Worm (Caenorhabditis elegans) whole organism, midembryonic: Measurements from ENCODE around the gene W09G12.7.

Experiments used
- T22C8.4 ChIP-seq: fragments of 200-800 bp; sonication (Bioruptor generic); IDR thresholded peaks from 2 replicates; pipeline ENCODE4 v1.3.6; 2022; ENCODE audit warnings: missing genetic modification characterization, missing compliant biosample characterization
- cog-1 ChIP-seq: sonication (generic microtip); optimal IDR thresholded peaks from 2 replicates; lab custom pipeline; 2016; ENCODE audit warnings: missing genetic modification characterization, missing compliant biosample characterization
- flt-1 ChIP-seq: fragments of 200-800 bp; sonication (Bioruptor generic); IDR thresholded peaks from 2 replicates; pipeline ENCODE4 v1.3.6; 2022; ENCODE audit warnings: missing genetic modification characterization, missing compliant biosample characterization
- klf-2 ChIP-seq: fragments of 200-800 bp; sonication (Bioruptor generic); conservative IDR thresholded peaks from 2 replicates; pipeline ENCODE4 v1.3.6; 2022; ENCODE audit warnings: missing genetic modification reagents, missing genetic modification characterization, missing compliant biosample characterization
- med-1 ChIP-seq: sonication (generic microtip); optimal IDR thresholded peaks from 2 replicates; lab custom pipeline; 2017; ENCODE audit warnings: missing genetic modification characterization, mild to moderate bottlenecking, missing compliant biosample characterization, antibody characterized with exemption, missing genetic modification reagents; ENCODE audit not compliant: insufficient read depth
- ref-1 ChIP-seq: fragments of 200-800 bp; sonication (Bioruptor generic); conservative IDR thresholded peaks from 2 replicates; pipeline ENCODE4 v1.3.6; 2022; ENCODE audit warnings: missing genetic modification reagents, missing genetic modification characterization, missing compliant biosample characterization
- tab-1 ChIP-seq: fragments of 200-800 bp; sonication (Bioruptor generic); IDR thresholded peaks from 2 replicates; pipeline ENCODE4 v1.3.6; 2022; ENCODE audit warnings: missing genetic modification characterization, missing compliant biosample characterization
- ztf-23 ChIP-seq: fragments of 200-800 bp; sonication (Bioruptor generic); IDR thresholded peaks from 2 replicates; pipeline ENCODE4 v1.3.6; 2022; ENCODE audit warnings: missing genetic modification reagents, missing genetic modification characterization, missing compliant biosample characterization
- ztf-29 ChIP-seq: fragments of 200-800 bp; sonication (Bioruptor generic); IDR thresholded peaks from 2 replicates; pipeline ENCODE4 v1.3.6; 2022; ENCODE audit warnings: missing genetic modification reagents, missing genetic modification characterization, missing compliant biosample characterization

Gene W09G12.7

ce11 chrIV:1255632-1256031, 26.8 kb downstream of the W09G12.7 start, which contains the start of gene clec-167:
clec-167 (minus strand) TSS chrIV:1255732.
- TF ChIP-seq tab-1 (GFP tag; lab: Robert Waterston, UW), result no peak
- no peak for TF ChIP-seq ztf-23 (GFP tag; lab: Robert Waterston, UW)
- TF ChIP-seq klf-2 (GFP tag; lab: Robert Waterston, UW), result no peak
- TF ChIP-seq flt-1 (GFP tag; lab: Robert Waterston, UW), result no peak
- no peak for TF ChIP-seq med-1 (GFP tag; lab: Kevin White, UChicago)
- TF ChIP-seq cog-1, result no peak
- TF ChIP-seq T22C8.4 (GFP tag; lab: Robert Waterston, UW), result no peak
- no peak for TF ChIP-seq ztf-29 (GFP tag; lab: Robert Waterston, UW)
- TF ChIP-seq ref-1 (GFP tag; lab: Robert Waterston, UW), result no peak

- TF ChIP-seq ztf-29 (GFP tag; lab: Robert Waterston, UW) (no peak), klf-2 (GFP tag; lab: Robert Waterston, UW) (no peak)
Measured at ce11 chrIV:1256723-1257122, 27.8 kb downstream of the W09G12.7 start, which contains the start of gene clec-168. clec-168 (plus strand) TSS chrIV:1256969.

DNA sequence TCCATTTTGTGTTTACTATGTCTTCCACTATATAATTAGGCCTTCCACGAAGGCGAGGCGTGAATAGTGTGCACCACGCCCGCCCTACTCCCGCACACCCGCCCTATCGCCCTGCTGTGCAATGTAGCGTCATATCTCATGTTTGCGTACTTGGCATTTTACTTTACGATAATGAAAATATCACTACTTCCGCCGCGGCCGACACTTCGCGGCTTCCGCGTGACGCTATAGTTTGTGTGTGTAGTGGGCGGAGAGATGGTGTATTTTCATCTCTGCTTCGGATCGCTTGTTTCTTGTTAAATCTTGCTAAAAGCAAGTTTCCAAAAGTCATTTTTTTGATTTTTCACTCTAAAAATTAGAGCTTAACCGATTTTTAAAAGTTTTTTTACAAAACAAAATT, 31.6 kb downstream of the W09G12.7 start:
- TF ChIP-seq ztf-23 (GFP tag; lab: Robert Waterston, UW) (no peak), ztf-29 (GFP tag; lab: Robert Waterston, UW) (no peak), flt-1 (GFP tag; lab: Robert Waterston, UW) (no peak), T22C8.4 (GFP tag; lab: Robert Waterston, UW) (no peak), med-1 (GFP tag; lab: Kevin White, UChicago) (no peak), klf-2 (GFP tag; lab: Robert Waterston, UW) (no peak), cog-1 (no peak), tab-1 (GFP tag; lab: Robert Waterston, UW) (no peak), ref-1 (GFP tag; lab: Robert Waterston, UW) (no peak)

DNA sequence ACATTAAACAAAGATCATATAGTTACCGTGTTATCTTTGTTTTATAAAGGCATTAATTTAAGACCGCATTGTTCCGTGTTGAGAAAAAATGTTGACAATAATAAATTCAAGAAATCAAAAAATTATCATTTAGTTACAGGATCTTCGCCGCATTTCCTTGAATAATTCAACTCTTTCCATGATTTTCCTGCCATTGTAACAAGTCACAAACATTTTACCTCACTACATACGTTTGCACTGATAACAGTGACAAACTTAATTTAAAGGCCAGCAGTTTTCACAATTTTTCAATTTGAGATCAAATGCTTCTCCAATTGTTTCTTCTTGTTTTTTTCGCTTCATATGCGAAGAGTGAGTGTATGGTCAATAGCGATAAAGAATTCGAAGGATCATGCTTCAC, 32.1 kb downstream of the W09G12.7 start, which contains the start of gene clec-169:
Gene clec-169 (plus strand): TSS at position 301 of the 400 bp plus-strand sequence.
- TF ChIP-seq klf-2 (GFP tag; lab: Robert Waterston, UW), result no peak
- TF ChIP-seq med-1 (GFP tag; lab: Kevin White, UChicago), result no peak
- TF ChIP-seq cog-1, result no peak
- no peak for TF ChIP-seq flt-1 (GFP tag; lab: Robert Waterston, UW)
- TF ChIP-seq ztf-23 (GFP tag; lab: Robert Waterston, UW), result no peak
- no peak for TF ChIP-seq tab-1 (GFP tag; lab: Robert Waterston, UW)
- no peak for TF ChIP-seq ztf-29 (GFP tag; lab: Robert Waterston, UW)
- no peak for TF ChIP-seq ref-1 (GFP tag; lab: Robert Waterston, UW)
- no peak for TF ChIP-seq T22C8.4 (GFP tag; lab: Robert Waterston, UW)

ce11 chrIV:1261930-1262329, 33.0 kb downstream of the W09G12.7 start:
- TF ChIP-seq T22C8.4 (GFP tag; lab: Robert Waterston, UW) (no peak), cog-1 (no peak), ztf-29 (GFP tag; lab: Robert Waterston, UW) (no peak), klf-2 (GFP tag; lab: Robert Waterston, UW) (no peak), tab-1 (GFP tag; lab: Robert Waterston, UW) (no peak), med-1 (GFP tag; lab: Kevin White, UChicago) (no peak), flt-1 (GFP tag; lab: Robert Waterston, UW) (no peak), ztf-23 (GFP tag; lab: Robert Waterston, UW) (no peak), ref-1 (GFP tag; lab: Robert Waterston, UW) (no peak)

- TF ChIP-seq tab-1 (GFP tag; lab: Robert Waterston, UW), result no peak
- TF ChIP-seq ref-1 (GFP tag; lab: Robert Waterston, UW), result no peak
- no peak for TF ChIP-seq cog-1
- TF ChIP-seq ztf-29 (GFP tag; lab: Robert Waterston, UW), result no peak
- TF ChIP-seq ztf-23 (GFP tag; lab: Robert Waterston, UW), result no peak
- TF ChIP-seq T22C8.4 (GFP tag; lab: Robert Waterston, UW), result no peak
- no peak for TF ChIP-seq klf-2 (GFP tag; lab: Robert Waterston, UW)
- no peak for TF ChIP-seq med-1 (GFP tag; lab: Kevin White, UChicago)
- no peak for TF ChIP-seq flt-1 (GFP tag; lab: Robert Waterston, UW)
Measured at ce11 chrIV:1264928-1265327, 36.0 kb downstream of the W09G12.7 start, which contains the start of gene F38A1.13. F38A1.13 (plus strand) TSS chrIV:1265228.

DNA sequence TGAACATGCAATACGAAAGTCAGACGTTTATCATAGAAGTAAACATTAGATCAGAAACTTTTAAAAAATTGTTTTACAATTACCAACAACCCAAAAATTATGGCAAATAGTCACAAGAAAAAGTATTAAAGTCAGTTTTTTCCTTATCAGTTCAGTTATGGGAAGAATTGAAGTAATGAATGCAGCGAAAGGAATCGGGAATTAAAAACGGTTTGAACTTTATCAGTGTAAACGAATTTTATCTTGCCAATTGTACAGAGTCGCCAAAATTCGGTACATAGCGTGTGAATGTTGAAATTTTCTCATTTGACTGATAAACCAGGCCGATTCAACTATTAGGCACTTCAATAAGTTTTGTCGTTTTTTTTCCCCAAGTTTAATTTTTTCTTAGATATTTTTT, 37.3 kb downstream of the W09G12.7 start:
- no peak for TF ChIP-seq T22C8.4 (GFP tag; lab: Robert Waterston, UW)
- TF ChIP-seq ztf-29 (GFP tag; lab: Robert Waterston, UW), result no peak
- no peak for TF ChIP-seq klf-2 (GFP tag; lab: Robert Waterston, UW)
- TF ChIP-seq med-1 (GFP tag; lab: Kevin White, UChicago), result no peak
- TF ChIP-seq ztf-23 (GFP tag; lab: Robert Waterston, UW), result no peak
- TF ChIP-seq cog-1, result no peak
- TF ChIP-seq flt-1 (GFP tag; lab: Robert Waterston, UW), result no peak
- no peak for TF ChIP-seq ref-1 (GFP tag; lab: Robert Waterston, UW)
- no peak for TF ChIP-seq tab-1 (GFP tag; lab: Robert Waterston, UW)

ce11 chrIV:1266724-1267123, 37.8 kb downstream of the W09G12.7 start, which contains the start of gene clec-170:
clec-170 (plus strand) TSS chrIV:1266866.
- no peak for TF ChIP-seq ztf-29 (GFP tag; lab: Robert Waterston, UW)
- TF ChIP-seq klf-2 (GFP tag; lab: Robert Waterston, UW), result no peak
- no peak for TF ChIP-seq T22C8.4 (GFP tag; lab: Robert Waterston, UW)
- no peak for TF ChIP-seq tab-1 (GFP tag; lab: Robert Waterston, UW)
- no peak for TF ChIP-seq med-1 (GFP tag; lab: Kevin White, UChicago)

ce11 chrIV:1274583-1274982, 45.7 kb downstream of the W09G12.7 start, which contains the start of gene C09E9.1:
C09E9.1 (plus strand) TSS chrIV:1274868.
- TF ChIP-seq med-1 (GFP tag; lab: Kevin White, UChicago), result no peak
